Worm (Caenorhabditis elegans) whole organism, late embryonic: ENCODE measurements around the gene aco-2.

Experiments
- ceh-14 ChIP-seq: sonication (generic microtip); optimal IDR thresholded peaks from 2 replicates; lab custom pipeline; 2016; ENCODE audit warnings: missing genotype, missing genetic modification characterization, missing compliant biosample characterization
- ceh-22 ChIP-seq: sonication (generic microtip); optimal IDR thresholded peaks from 2 replicates; lab custom pipeline; 2017; ENCODE audit warnings: missing biosample characterization, missing genetic modification characterization
- odd-2 ChIP-seq: sonication (generic microtip); optimal IDR thresholded peaks from 2 replicates; lab custom pipeline; 2017; ENCODE audit warnings: antibody characterized with exemption, mild to moderate bottlenecking, missing genetic modification characterization, missing compliant biosample characterization

ce11 chrIII:7978723-7979122 is 5.2 kb downstream of the aco-2 start:
- TF ChIP-seq ceh-14 (tag; lab: Kevin White, UChicago) (no peak), ceh-22 (no peak), odd-2 (tag; lab: Kevin White, UChicago) (no peak)
